Worm (Caenorhabditis elegans) whole organism, late embryonic: ENCODE data around the gene oac-55.

Experiments
- T23F11.4 ChIP-seq: fragments of 200-800 bp; sonication (Bioruptor generic); optimal IDR thresholded peaks from 2 replicates; lab custom pipeline; 2018; ENCODE audit warnings: mild to moderate bottlenecking, missing genetic modification characterization, missing compliant biosample characterization
- ahr-1 ChIP-seq: sonication (generic microtip); optimal IDR thresholded peaks from 2 replicates; lab custom pipeline; 2016; ENCODE audit warnings: missing genetic modification characterization, missing compliant biosample characterization
- ama-1 ChIP-seq: fragments of 150-350 bp; optimal IDR thresholded peaks from 2 replicates; lab custom pipeline; 2014
- ceh-14 ChIP-seq: sonication (generic microtip); optimal IDR thresholded peaks from 2 replicates; lab custom pipeline; 2016; ENCODE audit warnings: missing genotype, missing genetic modification characterization, missing compliant biosample characterization
- ceh-2 ChIP-seq: sonication (generic microtip); optimal IDR thresholded peaks from 2 replicates; lab custom pipeline; 2016; ENCODE audit warnings: missing genotype, missing genetic modification characterization, missing compliant biosample characterization
- ceh-31 ChIP-seq: sonication (generic microtip); optimal IDR thresholded peaks from 2 replicates; lab custom pipeline; 2016; ENCODE audit warnings: missing genetic modification characterization, missing compliant biosample characterization
- ceh-45 ChIP-seq: fragments of 200-800 bp; sonication (Bioruptor generic); IDR thresholded peaks from 2 replicates; pipeline ENCODE4 v1.3.6; 2022; ENCODE audit warnings: missing genetic modification reagents, missing genetic modification characterization, missing compliant biosample characterization
- fkh-10 ChIP-seq: fragments of 150-350 bp; optimal IDR thresholded peaks from 2 replicates; lab custom pipeline; 2014; ENCODE audit warnings: missing biosample characterization, missing genetic modification reagents, missing genetic modification characterization
- nhr-232 ChIP-seq: sonication (generic microtip); optimal IDR thresholded peaks from 2 replicates; lab custom pipeline; 2016; ENCODE audit warnings: missing genetic modification characterization, missing compliant biosample characterization
- odd-2 ChIP-seq: sonication (generic microtip); optimal IDR thresholded peaks from 2 replicates; lab custom pipeline; 2017; ENCODE audit warnings: antibody characterized with exemption, mild to moderate bottlenecking, missing genetic modification characterization, missing compliant biosample characterization
- rnt-1 ChIP-seq: sonication (generic microtip); optimal IDR thresholded peaks from 2 replicates; lab custom pipeline; 2016; ENCODE audit warnings: missing genetic modification characterization, missing compliant biosample characterization
- sox-4 ChIP-seq: sonication (generic microtip); optimal IDR thresholded peaks from 2 replicates; lab custom pipeline; 2017; ENCODE audit warnings: mild to moderate bottlenecking, missing genetic modification characterization, inconsistent platforms, missing compliant biosample characterization
- tbx-7 ChIP-seq: sonication (generic microtip); optimal IDR thresholded peaks from 2 replicates; lab custom pipeline; 2016; ENCODE audit warnings: missing genotype, missing genetic modification characterization, missing compliant biosample characterization
- unc-3 ChIP-seq, 2 experiments: fragments of 200-800 bp in 1 of 2; sonication (Bioruptor generic) in 1 of 2; sonication (generic microtip) in 1 of 2; conservative IDR thresholded peaks in 1 of 2; optimal IDR thresholded peaks in 1 of 2; 2 replicates each; pipeline versions ENCODE4 v1.3.6 to Lab custom; 2016 to 2022; ENCODE audit warnings: missing compliant biosample characterization in 2 of 2, missing genetic modification characterization in 2 of 2, missing genetic modification reagents in 1 of 2
- unc-42 ChIP-seq: sonication (generic microtip); optimal IDR thresholded peaks from 2 replicates; lab custom pipeline; 2016; ENCODE audit warnings: missing genotype, missing genetic modification characterization, missing compliant biosample characterization
- unc-86 ChIP-seq: sonication (generic microtip); optimal IDR thresholded peaks from 2 replicates; lab custom pipeline; 2016; ENCODE audit warnings: missing genetic modification characterization, missing compliant biosample characterization
- zip-5 ChIP-seq: sonication (generic microtip); optimal IDR thresholded peaks from 2 replicates; lab custom pipeline; 2016; ENCODE audit warnings: missing genetic modification characterization, missing compliant biosample characterization

oac-55 gene

DNA sequence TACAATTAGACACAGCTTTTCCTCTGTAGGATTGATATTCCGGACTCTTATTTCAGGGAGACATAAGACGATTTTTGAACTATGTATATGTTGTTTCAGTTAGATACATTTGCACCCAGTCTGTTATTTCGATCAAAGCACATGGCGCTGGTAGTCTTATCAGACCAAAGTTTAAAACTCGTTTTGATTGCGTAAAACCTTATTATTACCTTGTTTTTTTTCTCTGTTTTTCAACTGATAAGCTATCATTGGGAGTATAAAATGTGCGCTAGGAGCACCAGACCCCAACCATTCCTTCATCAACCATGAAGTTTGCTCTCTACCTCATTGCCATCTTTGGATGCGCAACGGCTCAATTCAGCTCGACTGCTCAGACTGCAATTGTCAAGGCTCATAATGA lies 51.4 kb downstream of the oac-55 start, which contains the start of gene scl-12:
TSS of gene scl-12 (plus strand) at position 301 of the 400 bp plus-strand sequence.
- TF ChIP-seq fkh-10 (GFP tag; lab: Kevin White, UChicago): no peak
- no peak for TF ChIP-seq unc-42 (tag; lab: Kevin White, UChicago)
- TF ChIP-seq, all 69 proteins: peak for 0

DNA sequence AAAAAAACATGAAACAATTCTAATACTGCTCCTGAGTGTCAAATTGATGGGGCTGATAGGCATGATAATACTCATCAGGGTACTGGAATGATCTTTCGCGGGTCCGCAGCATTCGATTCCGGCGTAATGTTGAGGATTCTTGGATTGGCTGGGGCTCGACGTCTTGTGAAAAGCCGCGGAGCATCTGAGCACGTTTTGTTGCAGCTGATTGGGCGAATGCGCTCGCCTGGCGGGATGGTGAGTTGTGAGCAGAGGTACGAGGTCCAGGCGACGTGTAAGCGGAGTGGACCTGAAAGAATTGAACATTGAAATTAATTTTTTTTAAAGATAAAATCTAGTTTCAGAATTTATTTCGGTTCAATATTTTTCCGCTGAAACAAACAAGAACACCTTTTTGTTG lies 53.1 kb downstream of the oac-55 start:
- no peak for TF ChIP-seq sox-4 (tag; lab: Kevin White, UChicago)
- TF ChIP-seq ceh-2: no peak
- TF ChIP-seq ama-1 (lab: Kevin White, UChicago): no peak
- no peak for TF ChIP-seq ceh-14
- TF ChIP-seq odd-2 (tag; lab: Kevin White, UChicago): no peak
- no peak for TF ChIP-seq rnt-1 (tag; lab: Kevin White, UChicago)
- no peak for TF ChIP-seq tbx-7 (tag; lab: Kevin White, UChicago)
- no peak for TF ChIP-seq T23F11.4 (GFP tag; lab: Kevin White, UChicago)
- TF ChIP-seq ceh-45 (GFP tag; lab: Robert Waterston, UW): no peak
- TF ChIP-seq nhr-232 (tag; lab: Kevin White, UChicago): no peak
- TF ChIP-seq zip-5 (tag; lab: Kevin White, UChicago): no peak
- no peak for TF ChIP-seq unc-86
- TF ChIP-seq unc-3 (GFP tag; conservative IDR thresholded peaks at IDR 0.05; lab: Robert Waterston, UW): no peak
- TF ChIP-seq unc-3 (tag; optimal IDR thresholded peaks at IDR 0.05; lab: Kevin White, UChicago): no peak

DNA sequence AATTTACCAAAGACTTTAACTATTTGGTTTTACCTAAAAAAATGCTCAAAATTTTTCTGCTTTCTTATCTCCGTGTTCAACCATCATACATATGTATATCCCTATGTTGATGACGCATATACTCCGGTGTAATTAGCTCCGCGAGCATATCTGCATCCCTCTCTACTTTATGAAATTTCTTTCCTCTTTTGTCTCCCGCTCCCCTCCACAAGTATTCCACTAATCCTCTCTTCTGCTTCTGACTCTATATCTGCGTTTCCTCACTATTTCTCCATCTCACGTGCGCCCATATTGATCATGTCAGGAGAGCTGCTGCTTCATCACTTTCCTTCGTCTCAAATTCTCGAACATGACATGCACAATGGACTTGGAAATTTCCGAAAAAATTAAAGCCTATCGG lies 54.0 kb downstream of the oac-55 start, which contains the start of gene H10D18.1:
TSS of gene H10D18.1 (plus strand) at position 277 of the 400 bp plus-strand sequence.
- TF ChIP-seq ahr-1 (tag; lab: Kevin White, UChicago) (no peak), unc-86 (no peak), ceh-31 (tag; lab: Kevin White, UChicago) (peak; percentile 3), unc-42 (tag; lab: Kevin White, UChicago) (peak; percentile 44)
